Worm (Caenorhabditis elegans) whole organism, L3 larva: ENCODE results near the gene C03B1.17.

Source experiments
- aly-2 ChIP-seq: fragments of 150-350 bp; optimal IDR thresholded peaks from 2 replicates; lab custom pipeline; 2014; ENCODE audit warnings: missing biosample characterization, missing genetic modification characterization
- ama-1 ChIP-seq: fragments of 150-350 bp; optimal IDR thresholded peaks from 2 replicates; lab custom pipeline; 2018
- fos-1 ChIP-seq: fragments of 150-350 bp; optimal IDR thresholded peaks from 2 replicates; lab custom pipeline; 2014; ENCODE audit warnings: missing biosample characterization, missing genetic modification characterization
- nhr-11 ChIP-seq: fragments of 150-350 bp; optimal IDR thresholded peaks from 2 replicates; lab custom pipeline; 2014; ENCODE audit warnings: missing biosample characterization, missing genetic modification characterization
- nhr-12 ChIP-seq: fragments of 150-350 bp; optimal IDR thresholded peaks from 2 replicates; lab custom pipeline; 2014; ENCODE audit warnings: missing biosample characterization, missing genetic modification characterization
- sea-2 ChIP-seq: fragments of 150-350 bp; sonication (generic microtip); optimal IDR thresholded peaks from 4 replicates; lab custom pipeline; 2014; ENCODE audit warnings: missing biosample characterization, missing genetic modification reagents, missing genetic modification characterization
- snpc-4 ChIP-seq: fragments of 150-350 bp; optimal IDR thresholded peaks from 2 replicates; lab custom pipeline; 2014; ENCODE audit warnings: missing biosample characterization, missing genetic modification characterization
- unc-39 ChIP-seq: sonication (generic microtip); optimal IDR thresholded peaks from 4 replicates; lab custom pipeline; 2017; ENCODE audit warnings: missing biosample characterization, missing genetic modification characterization
- ztf-11 ChIP-seq: fragments of 150-350 bp; optimal IDR thresholded peaks from 2 replicates; lab custom pipeline; 2014; ENCODE audit warnings: missing biosample characterization, missing genetic modification characterization
- ztf-4 ChIP-seq: fragments of 150-350 bp; optimal IDR thresholded peaks from 2 replicates; lab custom pipeline; 2014; ENCODE audit warnings: missing biosample characterization, missing genetic modification characterization

- no peak for TF ChIP-seq nhr-12 (tag; lab: Kevin White, UChicago)
- no peak for TF ChIP-seq unc-39
- TF ChIP-seq ztf-11 (tag; lab: Kevin White, UChicago): no peak
- no peak for TF ChIP-seq nhr-11 (tag; lab: Kevin White, UChicago)
- TF ChIP-seq ama-1 (lab: Kevin White, UChicago): no peak
- TF ChIP-seq sea-2 (GFP tag; lab: Kevin White, UChicago): no peak
- no peak for TF ChIP-seq aly-2 (tag; lab: Kevin White, UChicago)
- no peak for TF ChIP-seq fos-1 (tag; lab: Kevin White, UChicago)
- no peak for TF ChIP-seq snpc-4 (tag; lab: Kevin White, UChicago)
- no peak for TF ChIP-seq ztf-4 (tag; lab: Kevin White, UChicago)
These were observed 23.4 kb upstream of the C03B1.17 start, which contains the start of gene C03B1.6 for ce11 chrX:6350016-6350415.
